Fruit fly (Drosophila melanogaster): ENCODE data around the gene Pex19.

The Pex19 gene

DNA sequence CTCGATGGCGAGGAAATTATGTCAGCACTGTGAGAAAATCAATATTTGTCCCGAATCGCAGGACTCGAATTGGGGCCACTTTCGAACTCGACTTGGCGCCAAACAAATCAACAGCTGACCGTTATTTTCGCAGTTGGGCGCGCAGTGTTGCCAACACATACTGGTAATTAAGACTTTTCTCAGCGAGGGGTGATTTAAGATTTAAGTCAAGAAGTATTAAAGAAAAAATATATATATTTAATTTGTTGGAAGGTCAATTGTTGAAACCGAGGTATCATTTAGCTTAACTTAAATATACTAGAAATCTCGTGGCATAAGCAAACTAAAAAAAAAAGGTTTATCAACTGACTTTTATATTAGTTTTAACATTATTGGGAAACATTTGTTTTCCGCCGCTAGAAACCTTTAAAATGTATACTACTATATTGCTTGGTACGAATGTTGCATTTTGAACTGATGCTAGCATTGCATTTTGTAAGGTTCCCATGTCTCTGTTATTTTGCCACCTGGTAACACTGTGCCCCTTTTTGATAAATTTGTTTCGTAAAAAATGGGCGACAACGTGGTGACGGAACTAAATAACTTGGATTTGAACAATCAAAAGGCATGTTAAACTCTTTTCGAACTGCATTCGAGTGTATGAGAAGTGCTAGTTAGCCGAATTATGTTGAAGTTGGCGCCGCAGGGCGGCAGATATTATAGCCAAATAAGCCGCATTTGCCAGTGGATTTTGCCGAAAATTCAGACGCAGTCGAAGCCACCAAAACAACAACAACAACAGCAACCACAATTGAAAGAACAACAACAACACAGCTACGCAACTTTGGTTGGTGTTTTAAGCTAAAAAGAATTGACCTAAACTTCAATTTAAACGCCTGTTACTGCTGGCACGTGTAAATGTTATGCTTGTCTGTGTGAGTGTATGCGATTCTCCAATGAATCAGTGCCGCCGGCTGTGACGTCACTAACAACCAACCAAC is 11.9 kb downstream of the Pex19 start, which contains the start of the genes Patsas and ThrRS (continued):
- TF ChIP-seq CG13775 (GFP tag; optimal IDR thresholded peaks at IDR 0.05) (peak; percentile 86), CG2875 (GFP tag; optimal IDR thresholded peaks at IDR 0.05) (peak; percentile 47), hkb (optimal IDR thresholded peaks at IDR 0.05) (peak; percentile 97), hkb (GFP tag; IDR thresholded peaks at IDR 0.05) (peak; percentile 81), schlank (tag; optimal IDR thresholded peaks at IDR 0.05) (peak; percentile 21), Pdp1 (GFP tag; optimal IDR thresholded peaks at IDR 0.05) (peak; percentile 70 to 80), CG7271 (tag; optimal IDR thresholded peaks at IDR 0.05) (peak; percentile 47), ab (GFP tag; optimal IDR thresholded peaks at IDR 0.05) (peak; percentile 60), CG7556 (GFP tag; optimal IDR thresholded peaks at IDR 0.05) (peak; percentile 81), otp (GFP tag; IDR thresholded peaks at IDR 0.05) (peak; percentile 71; the same call in 2 of the 3 replicates), sqz (GFP tag; optimal IDR thresholded peaks at IDR 0.05) (peak; percentile 65), vvl (GFP tag; IDR thresholded peaks at IDR 0.05) (peak; percentile 87), Mes4 (GFP tag; optimal IDR thresholded peaks at IDR 0.05) (peak; percentile 52), CG13624 (GFP tag; optimal IDR thresholded peaks at IDR 0.05) (peak; percentile 78), CG1233 (GFP tag; optimal IDR thresholded peaks at IDR 0.05) (peak; percentile 82), trem (tag; optimal IDR thresholded peaks at IDR 0.05) (peak; percentile 73), tio (GFP tag; optimal IDR thresholded peaks at IDR 0.05) (no peak), gcm (GFP tag; optimal IDR thresholded peaks at IDR 0.05) (peak; percentile 76), Dek (tag; optimal IDR thresholded peaks at IDR 0.05) (peak; percentile 92), HmgD (GFP tag; optimal IDR thresholded peaks at IDR 0.05) (peak; percentile 24), CG10979 (tag; optimal IDR thresholded peaks at IDR 0.05) (peak; percentile 80), tap (tag; optimal IDR thresholded peaks at IDR 0.05) (no peak), CG5245 (GFP tag; optimal IDR thresholded peaks at IDR 0.05) (peak; percentile 76), jing (GFP tag; optimal IDR thresholded peaks at IDR 0.05) (no peak), CG12744 (GFP tag; optimal IDR thresholded peaks at IDR 0.05) (peak; percentile 56), Hsf (GFP tag; optimal IDR thresholded peaks at IDR 0.05) (peak; percentile 88), tgo (GFP tag; IDR thresholded peaks at IDR 0.05) (peak; percentile 88), CG2120 (GFP tag; optimal IDR thresholded peaks at IDR 0.05) (peak; percentile 91), CG17568 (GFP tag; optimal IDR thresholded peaks at IDR 0.05) (no peak), CG1529 (GFP tag; optimal IDR thresholded peaks at IDR 0.05) (peak; percentile 42), CG10654 (GFP tag; optimal IDR thresholded peaks at IDR 0.05) (peak; percentile 82), CG18476 (GFP tag; optimal IDR thresholded peaks at IDR 0.05) (peak; percentile 100), cad (GFP tag; optimal IDR thresholded peaks at IDR 0.05) (no peak), usp (GFP tag; optimal IDR thresholded peaks at IDR 0.05) (no peak), zf30C (GFP tag; optimal IDR thresholded peaks at IDR 0.05) (no peak), CG4328 (GFP tag; optimal IDR thresholded peaks at IDR 0.05) (peak; percentile 71), CG7786 (GFP tag; optimal IDR thresholded peaks at IDR 0.05) (peak; percentile 65), CG5953 (GFP tag; IDR thresholded peaks at IDR 0.05) (peak; percentile 65), ken (GFP tag; IDR thresholded peaks at IDR 0.05) (peak; percentile 80; the same call in 2 of the 3 replicates), salm (tag; optimal IDR thresholded peaks at IDR 0.05) (peak; percentile 66), CG13894 (tag; optimal IDR thresholded peaks at IDR 0.05) (peak; percentile 85), CG6654 (GFP tag; optimal IDR thresholded peaks at IDR 0.05) (peak; percentile 67), Hand (GFP tag; optimal IDR thresholded peaks at IDR 0.05) (peak; percentile 71), Chrac-16 (GFP tag; optimal IDR thresholded peaks at IDR 0.05) (peak; percentile 85), CG7928 (GFP tag; optimal IDR thresholded peaks at IDR 0.05) (peak; percentile 65), eyg (GFP tag; optimal IDR thresholded peaks at IDR 0.05) (no peak), fru (optimal IDR thresholded peaks at IDR 0.05) (no peak), CG9437 (GFP tag; optimal IDR thresholded peaks at IDR 0.05) (peak; percentile 72), Adf1 (GFP tag; IDR thresholded peaks at IDR 0.05) (peak; percentile 52)

Data from whole organism, embryonic.